Worm (Caenorhabditis elegans): ENCODE results near the gene lys-4.

- no peak for TF ChIP-seq nhr-28 (tag; optimal IDR thresholded peaks at IDR 0.05)
- TF ChIP-seq zag-1 (tag; optimal IDR thresholded peaks at IDR 0.05): no peak
- no peak for TF ChIP-seq dpl-1 (GFP tag; optimal IDR thresholded peaks at IDR 0.05)
- TF ChIP-seq nhr-84 (tag; optimal IDR thresholded peaks at IDR 0.05): no peak
- no peak for TF ChIP-seq rnt-1 (tag; optimal IDR thresholded peaks at IDR 0.05)
- TF ChIP-seq alr-1 (tag; optimal IDR thresholded peaks at IDR 0.05; ENCODE audit: borderline replicate concordance): no peak
- no peak for TF ChIP-seq ama-1 (optimal IDR thresholded peaks at IDR 0.05)
- TF ChIP-seq lin-13 (GFP tag; optimal IDR thresholded peaks at IDR 0.05): no peak
- no peak for TF ChIP-seq lin-39 (tag; optimal IDR thresholded peaks at IDR 0.05)
- no peak for TF ChIP-seq ces-1 (GFP tag; optimal IDR thresholded peaks at IDR 0.05)
These were observed 36.5 kb downstream of the lys-4 start for ce11 chrIV:11586484-11586883.

Measured in whole organism, L1 larva.